Worm (Caenorhabditis elegans) whole organism, L1 larva: ENCODE data around the gene F55B11.6.

Source experiments
- Y116A8C.19 ChIP-seq: sonication (generic microtip); optimal IDR thresholded peaks from 2 replicates; lab custom pipeline; 2016; ENCODE audit warnings: missing compliant biosample characterization, missing genetic modification characterization, borderline replicate concordance
- alr-1 ChIP-seq: fragments of 200-800 bp; sonication (Bioruptor generic); optimal IDR thresholded peaks from 2 replicates; lab custom pipeline; 2018; ENCODE audit warnings: borderline replicate concordance, mild to moderate bottlenecking, missing genetic modification characterization, missing compliant biosample characterization
- aly-2 ChIP-seq: fragments of 150-350 bp; optimal IDR thresholded peaks from 2 replicates; lab custom pipeline; 2014; ENCODE audit warnings: missing biosample characterization, missing genetic modification characterization
- blmp-1 ChIP-seq: fragments of 150-350 bp; optimal IDR thresholded peaks from 2 replicates; lab custom pipeline; 2014; ENCODE audit warnings: missing biosample characterization, missing genetic modification characterization
- ceh-8 ChIP-seq: fragments of 200-800 bp; sonication (Bioruptor generic); optimal IDR thresholded peaks from 2 replicates; lab custom pipeline; 2018; ENCODE audit warnings: mild to moderate bottlenecking, missing genetic modification characterization, moderate library complexity, missing compliant biosample characterization
- ceh-82 ChIP-seq, 3 experiments: fragments of 150-350 bp in 1 of 3; sonication (generic microtip) in 2 of 3; optimal IDR thresholded peaks; 2 replicates each; lab custom pipeline; 2014 to 2017; ENCODE audit warnings: missing biosample characterization in 3 of 3, missing genetic modification characterization in 3 of 3
- dsc-1 ChIP-seq: sonication (generic microtip); optimal IDR thresholded peaks from 2 replicates; lab custom pipeline; 2016; ENCODE audit warnings: mild to moderate bottlenecking, missing genetic modification characterization, missing compliant biosample characterization
- efl-1 ChIP-seq, 4 experiments: fragments of 150-350 bp; optimal IDR thresholded peaks in 3 of 4; peaks in 1 of 4; 1 replicate in 1 of 4; 2 replicates in 3 of 4; lab custom pipeline; 2014; ENCODE audit warnings: missing biosample characterization in 2 of 4, missing genetic modification characterization in 2 of 4, missing genetic modification reagents in 2 of 4
- elt-2 ChIP-seq: sonication (generic microtip); optimal IDR thresholded peaks from 2 replicates; lab custom pipeline; 2016; ENCODE audit warnings: missing genetic modification characterization, mild to moderate bottlenecking, inconsistent platforms, missing compliant biosample characterization, missing genetic modification reagents
- elt-3 ChIP-seq, 6 experiments: fragments of 150-350 bp in 1 of 6; sonication (generic microtip); optimal IDR thresholded peaks; 2 replicates each; lab custom pipeline; 2017 to 2018; ENCODE audit warnings: missing biosample characterization in 6 of 6, missing genetic modification characterization in 6 of 6, inconsistent platforms in 1 of 6
- ets-5 ChIP-seq: fragments of 200-800 bp; sonication (Bioruptor generic); IDR thresholded peaks from 2 replicates; pipeline ENCODE4 v1.3.6; 2022; ENCODE audit warnings: missing genetic modification characterization, missing compliant biosample characterization
- fkh-10 ChIP-seq: sonication (generic microtip); optimal IDR thresholded peaks from 2 replicates; lab custom pipeline; 2017; ENCODE audit warnings: missing biosample characterization, missing genetic modification reagents, missing genetic modification characterization
- fkh-4 ChIP-seq: sonication (generic microtip); optimal IDR thresholded peaks from 2 replicates; lab custom pipeline; 2016; ENCODE audit warnings: missing compliant biosample characterization, missing genetic modification characterization, borderline replicate concordance
- grh-1 ChIP-seq: fragments of 200-800 bp; sonication (Bioruptor generic); IDR thresholded peaks from 2 replicates; pipeline ENCODE4 v1.3.6; 2022; ENCODE audit warnings: missing genetic modification reagents, missing genetic modification characterization, missing compliant biosample characterization
- hlh-4 ChIP-seq: sonication (generic microtip); optimal IDR thresholded peaks from 2 replicates; lab custom pipeline; 2016; ENCODE audit warnings: mild to moderate bottlenecking, missing genetic modification characterization, missing compliant biosample characterization
- hpl-2 ChIP-seq: fragments of 150-350 bp; optimal IDR thresholded peaks from 2 replicates; lab custom pipeline; 2014; ENCODE audit warnings: missing biosample characterization, missing genetic modification reagents, missing genetic modification characterization
- jun-1 ChIP-seq: fragments of 150-350 bp; optimal IDR thresholded peaks from 2 replicates; lab custom pipeline; 2014; ENCODE audit warnings: missing biosample characterization, missing genetic modification reagents, missing genetic modification characterization
- lin-14 ChIP-seq: fragments of 200-800 bp; sonication (Bioruptor generic); optimal IDR thresholded peaks from 2 replicates; lab custom pipeline; 2018; ENCODE audit warnings: mild to moderate bottlenecking, missing genetic modification characterization, moderate library complexity, missing compliant biosample characterization
- lin-35 ChIP-seq, 2 experiments: fragments of 150-350 bp; optimal IDR thresholded peaks; 2 replicates each; lab custom pipeline; 2014; ENCODE audit warnings: missing biosample characterization in 2 of 2, missing genetic modification characterization in 2 of 2, missing genetic modification reagents in 2 of 2
- mab-9 ChIP-seq: fragments of 200-800 bp; sonication (Bioruptor generic); IDR thresholded peaks from 2 replicates; pipeline ENCODE4 v1.3.6; 2022; ENCODE audit warnings: missing genetic modification reagents, missing genetic modification characterization, missing compliant biosample characterization
- mef-2 ChIP-seq: fragments of 150-350 bp; optimal IDR thresholded peaks from 2 replicates; lab custom pipeline; 2014; ENCODE audit warnings: missing biosample characterization, missing genetic modification characterization
- nhr-12 ChIP-seq: sonication (generic microtip); optimal IDR thresholded peaks from 2 replicates; lab custom pipeline; 2017; ENCODE audit warnings: missing biosample characterization, missing genetic modification characterization
- nhr-20 ChIP-seq: sonication (generic microtip); optimal IDR thresholded peaks from 2 replicates; lab custom pipeline; 2016; ENCODE audit warnings: mild to moderate bottlenecking, missing genetic modification characterization, missing compliant biosample characterization
- nhr-28 ChIP-seq: fragments of 150-350 bp; optimal IDR thresholded peaks from 2 replicates; lab custom pipeline; 2014; ENCODE audit warnings: missing biosample characterization, missing genetic modification characterization
- nhr-71 ChIP-seq: sonication (generic microtip); optimal IDR thresholded peaks from 2 replicates; lab custom pipeline; 2016; ENCODE audit warnings: mild to moderate bottlenecking, missing genetic modification characterization, moderate library complexity, missing compliant biosample characterization
- nhr-76 ChIP-seq: sonication (generic microtip); optimal IDR thresholded peaks from 2 replicates; lab custom pipeline; 2017; ENCODE audit warnings: missing biosample characterization, missing genetic modification characterization
- nhr-84 ChIP-seq: sonication (generic microtip); optimal IDR thresholded peaks from 2 replicates; lab custom pipeline; 2017; ENCODE audit warnings: missing biosample characterization, missing genetic modification characterization
- nhr-85 ChIP-seq: sonication (generic microtip); peaks from one replicate; lab custom pipeline; 2016; ENCODE audit warnings: missing genetic modification characterization, inconsistent platforms, missing compliant biosample characterization
- rnt-1 ChIP-seq: sonication (generic microtip); optimal IDR thresholded peaks from 2 replicates; lab custom pipeline; 2016; ENCODE audit warnings: mild to moderate bottlenecking, missing genetic modification characterization, moderate library complexity, missing compliant biosample characterization
- snpc-4 ChIP-seq: fragments of 150-350 bp; optimal IDR thresholded peaks from 2 replicates; lab custom pipeline; 2014; ENCODE audit warnings: missing biosample characterization, missing genetic modification characterization
- sox-4 ChIP-seq: sonication (generic microtip); optimal IDR thresholded peaks from 2 replicates; lab custom pipeline; 2016; ENCODE audit warnings: missing genetic modification characterization, missing compliant biosample characterization
- sptf-1 ChIP-seq: fragments of 150-350 bp; optimal IDR thresholded peaks from 2 replicates; lab custom pipeline; 2014; ENCODE audit warnings: missing biosample characterization, missing genetic modification characterization
- swsn-7 ChIP-seq: sonication (generic microtip); optimal IDR thresholded peaks from 2 replicates; lab custom pipeline; 2016; ENCODE audit warnings: missing genetic modification characterization, missing compliant biosample characterization
- tlp-1 ChIP-seq: fragments of 150-350 bp; optimal IDR thresholded peaks from 2 replicates; lab custom pipeline; 2014; ENCODE audit warnings: missing biosample characterization, missing genetic modification characterization
- unc-130 ChIP-seq: fragments of 150-350 bp; optimal IDR thresholded peaks from 2 replicates; lab custom pipeline; 2017; ENCODE audit warnings: missing biosample characterization, missing genetic modification characterization, inconsistent platforms
- unc-62 ChIP-seq: fragments of 150-350 bp; optimal IDR thresholded peaks from 2 replicates; lab custom pipeline; 2014; ENCODE audit warnings: missing biosample characterization, missing genetic modification reagents, missing genetic modification characterization
- unc-98 ChIP-seq: fragments of 200-800 bp; sonication (Bioruptor generic); IDR thresholded peaks from 2 replicates; pipeline ENCODE4 v1.3.6; 2022; ENCODE audit warnings: missing genetic modification characterization, missing compliant biosample characterization
- ztf-4 ChIP-seq: fragments of 150-350 bp; optimal IDR thresholded peaks from 2 replicates; lab custom pipeline; 2014; ENCODE audit warnings: missing biosample characterization, missing genetic modification characterization

Gene F55B11.6

ce11 chrIV:14387766-14388553 lies 29.1 kb downstream of the F55B11.6 start:
- TF ChIP-seq sox-4 (tag; lab: Kevin White, UChicago) (no peak), unc-98 (GFP tag; lab: Robert Waterston, UW) (no peak), nhr-85 (tag; lab: Kevin White, UChicago) (no peak), grh-1 (GFP tag; lab: Robert Waterston, UW) (no peak), efl-1 (optimal IDR thresholded peaks at IDR 0.05; lab: Kevin White, UChicago) (no peak), efl-1 (GFP tag; optimal IDR thresholded peaks at IDR 0.05 in 1 of 2; lab: Kevin White, UChicago) (peak in 1 of 2 experiments; percentile 80)

- TF ChIP-seq blmp-1 (tag; lab: Kevin White, UChicago) = peak; percentile 99
- TF ChIP-seq snpc-4 (tag; lab: Kevin White, UChicago) = no peak
- TF ChIP-seq Y116A8C.19 (tag; lab: Kevin White, UChicago) = no peak
- TF ChIP-seq nhr-85 (tag; lab: Kevin White, UChicago) = peak; percentile 46
Measured at ce11 chrIV:14385140-14385539, 31.9 kb downstream of the F55B11.6 start.

ce11 chrIV:14384194-14384593 lies 32.8 kb downstream of the F55B11.6 start:
- TF ChIP-seq elt-3 (tag; optimal IDR thresholded peaks at IDR 0.05; lab: Kevin White, UChicago) (no peak), blmp-1 (tag; lab: Kevin White, UChicago) (peak; percentile 50)

- TF ChIP-seq nhr-12 (no peak), unc-62 (GFP tag; lab: Kevin White, UChicago) (no peak), elt-3 (tag; optimal IDR thresholded peaks at IDR 0.05; lab: Kevin White, UChicago) (no peak), fkh-4 (no peak), alr-1 (tag; lab: Kevin White, UChicago) (no peak), nhr-20 (no peak), nhr-71 (tag; lab: Kevin White, UChicago) (no peak)
Measured at ce11 chrIV:14383474-14383873, 33.6 kb downstream of the F55B11.6 start, which contains the start of gene paqr-3. TSS of gene paqr-3 (minus strand) at chrIV:14383683.

ce11 chrIV:14379191-14379590 lies 37.8 kb downstream of the F55B11.6 start:
- TF ChIP-seq mab-9 (GFP tag; lab: Robert Waterston, UW) (no peak), aly-2 (tag; lab: Kevin White, UChicago) (no peak), ceh-8 (GFP tag; lab: Kevin White, UChicago) (no peak), sptf-1 (tag; lab: Kevin White, UChicago) (no peak), dsc-1 (tag; lab: Kevin White, UChicago) (peak; percentile 86), fkh-4 (peak; percentile 69)

ce11 chrIV:14377850-14378249 lies 39.2 kb downstream of the F55B11.6 start:
- no peak for TF ChIP-seq nhr-28 (tag; lab: Kevin White, UChicago)
- TF ChIP-seq snpc-4 (tag; lab: Kevin White, UChicago) = no peak
- no peak for TF ChIP-seq lin-35 (GFP tag; optimal IDR thresholded peaks at IDR 0.05; lab: Kevin White, UChicago)
- no peak for TF ChIP-seq nhr-76 (tag; lab: Kevin White, UChicago)
- TF ChIP-seq tlp-1 = no peak
- TF ChIP-seq lin-14 (GFP tag; lab: Kevin White, UChicago) = no peak
- no peak for TF ChIP-seq swsn-7

ce11 chrIV:14377267-14377814 lies 39.7 kb downstream of the F55B11.6 start:
- TF ChIP-seq unc-130 (tag; lab: Kevin White, UChicago) (no peak), nhr-84 (tag; lab: Kevin White, UChicago) (no peak), hpl-2 (no peak), ceh-82 (tag; optimal IDR thresholded peaks at IDR 0.05; lab: Kevin White, UChicago) (no peak), unc-98 (GFP tag; lab: Robert Waterston, UW) (no peak), fkh-10 (GFP tag; lab: Kevin White, UChicago) (no peak), lin-35 (GFP tag; optimal IDR thresholded peaks at IDR 0.05; lab: Kevin White, UChicago) (no peak), lin-14 (GFP tag; lab: Kevin White, UChicago) (no peak), mef-2 (tag; lab: Kevin White, UChicago) (no peak), ets-5 (GFP tag; lab: Robert Waterston, UW) (no peak), hlh-4 (tag; lab: Kevin White, UChicago) (no peak), jun-1 (tag; lab: Kevin White, UChicago) (no peak), rnt-1 (tag; lab: Kevin White, UChicago) (no peak), ztf-4 (tag; lab: Kevin White, UChicago) (no peak), elt-2 (no peak), blmp-1 (tag; lab: Kevin White, UChicago) (no peak), mab-9 (GFP tag; lab: Robert Waterston, UW) (no peak)
